Worm (Caenorhabditis elegans): ENCODE results near the gene nlf-1.

Gene nlf-1

DNA sequence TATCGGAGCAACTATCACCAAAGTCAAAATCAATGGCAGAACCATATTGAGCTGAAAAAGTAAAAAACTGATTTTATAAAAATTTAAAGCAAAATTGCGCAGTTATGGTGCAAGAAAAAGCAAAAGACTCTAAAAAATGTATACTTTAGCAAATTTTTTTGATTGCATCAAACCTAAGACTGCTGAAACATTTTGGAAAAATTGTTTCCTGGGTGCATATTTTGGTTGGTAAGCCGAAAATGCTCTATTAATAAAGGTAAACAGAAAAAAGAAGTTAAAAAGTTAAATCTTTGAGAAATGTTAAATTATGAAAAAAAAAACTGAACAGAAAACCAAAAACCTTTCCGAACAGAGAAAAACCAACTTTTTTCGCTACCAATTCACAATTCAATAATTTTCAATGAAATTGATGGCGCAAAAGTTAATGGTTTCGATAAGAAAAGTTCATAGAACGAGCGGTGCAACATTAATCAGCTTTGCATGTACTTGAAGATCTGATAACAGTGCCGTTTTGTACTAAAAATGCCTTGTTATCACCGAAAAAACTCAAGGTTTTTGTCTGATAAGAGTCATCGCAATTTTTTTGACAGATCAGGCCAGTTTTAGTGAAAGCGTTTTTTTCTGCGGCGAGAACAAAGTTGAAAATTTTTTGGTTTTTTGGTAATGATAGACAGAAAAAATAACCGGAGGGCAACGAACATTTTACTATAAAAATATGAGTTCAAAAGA, 39.2 kb downstream of the nlf-1 start, which contains the start of gene abhd-3.2 (continued):
- TF ChIP-seq R02D3.7 (tag; optimal IDR thresholded peaks at IDR 0.05) (no peak), lin-38 (GFP tag; IDR thresholded peaks at IDR 0.05) (0 out of 2 replicates have a peak, but pooled peaks have one; percentile 10), sdz-12 (GFP tag; optimal IDR thresholded peaks at IDR 0.05) (no peak), cey-2 (tag; optimal IDR thresholded peaks at IDR 0.05; ENCODE audit: borderline replicate concordance, insufficient read depth) (peak; percentile 33), hlh-11 (tag; optimal IDR thresholded peaks at IDR 0.05) (peak; percentile 93), nhr-6 (tag; optimal IDR thresholded peaks at IDR 0.05) (peak; percentile 74), mxl-3 (GFP tag; optimal IDR thresholded peaks at IDR 0.05) (peak; percentile 53), lin-1 (GFP tag; IDR thresholded peaks at IDR 0.05) (peak; percentile 79; the same call in 1 of the 2 replicates), hlh-30 (tag; optimal IDR thresholded peaks at IDR 0.05; ENCODE audit: insufficient read depth) (peak; percentile 34), attf-4 (tag; optimal IDR thresholded peaks at IDR 0.05) (no peak), php-3 (GFP tag; IDR thresholded peaks at IDR 0.05) (peak; percentile 98), dmd-6 (GFP tag; IDR thresholded peaks at IDR 0.05) (peak; percentile 98), tra-1 (GFP tag; IDR thresholded peaks at IDR 0.05) (peak; percentile 97), tag-97 (GFP tag; IDR thresholded peaks at IDR 0.05) (no peak)

DNA sequence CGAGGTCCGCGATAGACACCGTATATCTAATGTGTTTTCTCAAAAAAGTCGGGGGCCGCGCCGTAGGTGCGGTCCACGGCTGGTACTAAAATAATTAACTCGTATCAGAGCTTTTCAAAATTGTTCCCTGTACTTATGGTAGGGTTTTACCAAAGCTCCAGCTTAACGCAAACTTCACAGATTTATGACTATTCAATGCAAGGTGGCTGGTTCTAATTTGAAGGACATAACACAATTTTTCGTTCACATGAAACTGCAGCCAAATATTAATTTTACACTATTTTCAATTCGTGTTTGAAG, 42.2 kb downstream of the nlf-1 start:
- TF ChIP-seq T20F7.1 (GFP tag; optimal IDR thresholded peaks at IDR 0.05): no peak
- TF ChIP-seq hif-1 (tag; optimal IDR thresholded peaks at IDR 0.05): no peak
- no peak for TF ChIP-seq lsy-2 (tag; optimal IDR thresholded peaks at IDR 0.05)
- no peak for TF ChIP-seq zfp-3 (GFP tag; conservative IDR thresholded peaks at IDR 0.05)
- no peak for TF ChIP-seq spr-3 (GFP tag; optimal IDR thresholded peaks at IDR 0.05)
- no peak for TF ChIP-seq nhr-77 (tag; optimal IDR thresholded peaks at IDR 0.05)
- TF ChIP-seq tra-1 (GFP tag; IDR thresholded peaks at IDR 0.05): no peak
- no peak for TF ChIP-seq hmg-1.1 (GFP tag; IDR thresholded peaks at IDR 0.05)
- no peak for TF ChIP-seq nhr-48 (tag; optimal IDR thresholded peaks at IDR 0.05)
- no peak for TF ChIP-seq fkh-10 (GFP tag; optimal IDR thresholded peaks at IDR 0.05)

DNA sequence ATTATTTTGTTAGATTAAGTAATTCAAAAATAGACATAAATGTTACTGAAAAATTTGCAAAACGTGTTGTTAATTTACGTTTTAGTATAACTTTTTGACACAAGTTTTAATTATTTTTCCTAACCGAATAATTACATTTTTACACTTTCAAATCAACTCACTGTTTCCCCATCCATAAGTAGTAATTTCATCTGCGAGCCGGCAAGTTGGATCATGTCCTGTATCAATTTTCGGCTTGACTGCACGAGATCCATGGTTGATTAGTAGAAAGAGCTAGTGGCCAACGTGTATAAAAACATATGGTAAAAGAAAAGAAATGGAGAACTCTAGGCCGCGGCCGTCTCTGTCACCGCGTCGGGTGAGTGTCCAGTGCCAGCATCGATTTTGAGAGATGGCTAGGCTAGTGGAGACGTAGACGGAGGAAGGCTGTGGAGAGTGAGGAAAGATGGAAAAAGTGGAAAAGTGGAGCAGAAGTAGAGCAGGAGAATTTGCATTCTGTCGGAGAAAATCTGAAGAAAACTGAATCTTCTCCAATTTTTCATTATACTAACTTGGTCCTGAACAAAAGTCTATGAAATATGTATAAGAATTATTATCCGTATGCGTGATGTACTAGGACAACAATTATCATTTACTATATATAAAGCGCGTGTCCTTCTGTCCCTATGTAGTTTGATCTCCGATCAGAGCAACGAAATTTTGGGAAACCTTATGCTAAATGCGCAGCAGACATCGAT, 42.7 kb downstream of the nlf-1 start, which contains the start of gene vps-45:
vps-45 (minus strand) TSS at position 350 of the 737 bp plus-strand sequence.
- TF ChIP-seq hmg-1.1 (GFP tag; IDR thresholded peaks at IDR 0.05) (peak; percentile 77), skn-1 (tag; optimal IDR thresholded peaks at IDR 0.05) (no peak), lsy-2 (tag; optimal IDR thresholded peaks at IDR 0.05) (peak in 1 of 2 experiments; percentile 18), hif-1 (tag; optimal IDR thresholded peaks at IDR 0.05) (peak in 1 of 2 experiments; percentile 38), nhr-48 (tag; optimal IDR thresholded peaks at IDR 0.05) (no peak), egl-27 (tag; optimal IDR thresholded peaks at IDR 0.05) (no peak), aly-2 (tag; optimal IDR thresholded peaks at IDR 0.05) (no peak), egl-43 (GFP tag; IDR thresholded peaks at IDR 0.05) (no peak), nhr-102 (tag; optimal IDR thresholded peaks at IDR 0.05) (no peak), daf-16 (GFP tag; optimal IDR thresholded peaks at IDR 0.05) (no peak), daf-16 (tag; optimal IDR thresholded peaks at IDR 0.05) (no peak), zip-2 (tag; optimal IDR thresholded peaks at IDR 0.05) (no peak), php-3 (GFP tag; IDR thresholded peaks at IDR 0.05) (no peak), zag-1 (tag; optimal IDR thresholded peaks at IDR 0.05) (no peak), lin-39 (tag; optimal IDR thresholded peaks at IDR 0.05) (no peak), hlh-30 (tag; optimal IDR thresholded peaks at IDR 0.05; ENCODE audit: insufficient read depth) (peak; percentile 33), snpc-4 (tag; optimal IDR thresholded peaks at IDR 0.05) (no peak), aha-1 (tag) (peak; percentile 78), ZK337.2 (GFP tag; IDR thresholded peaks at IDR 0.05) (no peak), lim-7 (GFP tag; IDR thresholded peaks at IDR 0.05) (no peak), mxl-3 (GFP tag; optimal IDR thresholded peaks at IDR 0.05) (peak; percentile 45), ces-1 (GFP tag; optimal IDR thresholded peaks at IDR 0.05) (no peak), dmd-6 (GFP tag; IDR thresholded peaks at IDR 0.05) (peak; percentile 37), T20F7.1 (GFP tag; optimal IDR thresholded peaks at IDR 0.05) (no peak), dpl-1 (GFP tag; optimal IDR thresholded peaks at IDR 0.05) (no peak), cey-2 (tag; optimal IDR thresholded peaks at IDR 0.05; ENCODE audit: borderline replicate concordance, insufficient read depth) (no peak), fos-1 (tag; optimal IDR thresholded peaks at IDR 0.05) (no peak), D1046.2 (GFP tag; IDR thresholded peaks at IDR 0.05) (no peak), hlh-11 (tag; optimal IDR thresholded peaks at IDR 0.05) (peak; percentile 57), ceh-28 (tag; optimal IDR thresholded peaks at IDR 0.05) (peak; percentile 44), rbr-2 (tag; optimal IDR thresholded peaks at IDR 0.05) (peak; percentile 38), ceh-32 (tag; optimal IDR thresholded peaks at IDR 0.05; ENCODE audit: poor library complexity) (no peak)
